Fruit fly (Drosophila melanogaster): ENCODE measurements around the gene gish.
A peak's percentile ranks its signal among the peaks of the same experiment; 100 is the strongest.

Gene gish

DNA sequence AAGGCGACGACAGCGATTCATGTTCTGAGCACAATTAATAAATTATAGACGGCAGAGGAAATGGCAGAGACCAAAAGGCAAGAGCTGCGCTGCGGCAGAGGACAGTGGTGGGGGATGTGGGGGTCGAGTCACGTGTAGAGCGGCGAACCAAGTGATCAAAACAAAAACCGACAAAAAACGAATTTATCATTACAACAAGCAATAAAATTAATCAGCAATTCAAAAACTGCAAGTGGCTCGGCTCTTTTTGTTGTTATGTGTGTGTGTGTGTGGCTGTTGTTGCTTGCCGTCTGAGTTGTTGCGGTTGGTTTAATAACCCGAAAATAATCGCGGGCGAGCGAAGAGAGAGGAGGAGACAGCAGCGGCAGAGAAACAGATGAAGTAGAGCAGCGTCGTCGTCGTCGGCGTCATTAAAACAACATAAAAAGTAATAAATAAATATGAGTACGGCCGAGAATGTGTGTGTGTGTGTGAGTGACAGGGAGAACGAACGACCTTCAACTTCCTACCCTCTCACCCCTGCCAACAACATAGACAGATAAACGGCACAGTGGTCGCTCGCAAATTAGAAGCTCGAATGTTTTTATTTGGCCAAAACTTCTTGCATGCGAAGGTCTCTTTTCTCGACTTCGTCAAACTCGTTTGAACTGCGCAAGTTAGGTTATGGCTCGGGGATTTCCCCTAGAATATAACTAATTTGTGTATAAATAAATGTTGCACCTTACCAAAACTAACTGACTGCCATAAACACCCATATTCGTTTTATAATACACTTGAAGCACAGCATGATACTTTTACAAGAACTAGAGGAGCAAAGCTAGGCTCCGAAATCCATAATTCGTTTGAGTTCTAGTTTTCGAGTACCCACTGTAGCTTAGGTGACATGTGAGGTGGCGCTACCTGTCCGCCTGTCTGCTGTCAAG is 40.6 kb upstream of the gish start:
- TF ChIP-seq CG34406 (GFP tag; optimal IDR thresholded peaks at IDR 0.05) (peak; percentile 43), Sox102F (GFP tag; optimal IDR thresholded peaks at IDR 0.05) (peak; percentile 43), cyc (GFP tag; optimal IDR thresholded peaks at IDR 0.05) (peak; percentile 42), Eip93F (GFP tag; optimal IDR thresholded peaks at IDR 0.05) (peak; percentile 42), Gug (GFP tag; IDR thresholded peaks at IDR 0.05) (no peak), CG6276 (GFP tag; optimal IDR thresholded peaks at IDR 0.05) (peak; percentile 70), achi (GFP tag; optimal IDR thresholded peaks at IDR 0.05) (peak; percentile 71), CG15336 (GFP tag; IDR thresholded peaks at IDR 0.05) (no peak), Ets96B (tag; optimal IDR thresholded peaks at IDR 0.05) (peak; percentile 64), CG32006 (GFP tag; optimal IDR thresholded peaks at IDR 0.05) (peak; percentile 88), Sox15 (GFP tag; optimal IDR thresholded peaks at IDR 0.05) (peak; percentile 65), CG7368 (GFP tag; optimal IDR thresholded peaks at IDR 0.05) (peak; percentile 64), dac (GFP tag; optimal IDR thresholded peaks at IDR 0.05) (peak; percentile 44), Met (GFP tag; optimal IDR thresholded peaks at IDR 0.05) (peak; percentile 65), Hr38 (GFP tag; optimal IDR thresholded peaks at IDR 0.05) (no peak), topi (GFP tag; optimal IDR thresholded peaks at IDR 0.05) (peak; percentile 70), Lpt (GFP tag; optimal IDR thresholded peaks at IDR 0.05) (peak; percentile 43), CG6792 (GFP tag; optimal IDR thresholded peaks at IDR 0.05) (peak; percentile 60), CG11762 (GFP tag; optimal IDR thresholded peaks at IDR 0.05; ENCODE audit: insufficient read depth) (peak; percentile 57), Hr39 (GFP tag; optimal IDR thresholded peaks at IDR 0.05) (peak; percentile 78), fkh (GFP tag; optimal IDR thresholded peaks at IDR 0.05) (peak; percentile 55), svp (GFP tag) (peak; percentile 81), Blimp-1 (GFP tag; optimal IDR thresholded peaks at IDR 0.05) (peak; percentile 3), dsx (GFP tag; optimal IDR thresholded peaks at IDR 0.05; ENCODE audit: poor library complexity, severe bottlenecking) (peak; percentile 51), eg (GFP tag; IDR thresholded peaks at IDR 0.05) (no peak), vri (GFP tag; optimal IDR thresholded peaks at IDR 0.05) (peak; percentile 69), CG6808 (GFP tag; optimal IDR thresholded peaks at IDR 0.05) (peak; percentile 67), CG8319 (GFP tag; optimal IDR thresholded peaks at IDR 0.05) (peak; percentile 48), fd85E (GFP tag; optimal IDR thresholded peaks at IDR 0.05) (no peak), Hr4 (GFP tag; optimal IDR thresholded peaks at IDR 0.05) (peak; percentile 85), ss (GFP tag; optimal IDR thresholded peaks at IDR 0.05) (peak; percentile 16 to 83), CG10631 (GFP tag; optimal IDR thresholded peaks at IDR 0.05) (peak; percentile 73), spab (GFP tag; optimal IDR thresholded peaks at IDR 0.05) (peak; percentile 68), CG1621 (tag; optimal IDR thresholded peaks at IDR 0.05) (peak; percentile 33), CG11902 (GFP tag; optimal IDR thresholded peaks at IDR 0.05) (peak; percentile 71), lz (GFP tag; optimal IDR thresholded peaks at IDR 0.05) (peak; percentile 43), CG10669 (GFP tag; optimal IDR thresholded peaks at IDR 0.05) (peak; percentile 78), CG6854 (GFP tag; optimal IDR thresholded peaks at IDR 0.05) (peak; percentile 27), fd59A (GFP tag; optimal IDR thresholded peaks at IDR 0.05) (peak; percentile 76), CG9139 (GFP tag; optimal IDR thresholded peaks at IDR 0.05) (peak; percentile 13), net (GFP tag; optimal IDR thresholded peaks at IDR 0.05) (peak; percentile 74), OdsH (GFP tag; optimal IDR thresholded peaks at IDR 0.05) (peak; percentile 79), salr (GFP tag; optimal IDR thresholded peaks at IDR 0.05) (peak; percentile 20 to 72), Smox (GFP tag; optimal IDR thresholded peaks at IDR 0.05) (peak; percentile 50), acj6 (GFP tag; optimal IDR thresholded peaks at IDR 0.05) (peak; percentile 80), CG8632 (GFP tag; optimal IDR thresholded peaks at IDR 0.05) (peak; percentile 70), CG11294 (GFP tag; IDR thresholded peaks at IDR 0.05) (no peak), Ets21C (GFP tag; optimal IDR thresholded peaks at IDR 0.05) (peak; percentile 58), CG3919 (GFP tag; optimal IDR thresholded peaks at IDR 0.05) (peak; percentile 76)
